Fruit fly (Drosophila melanogaster) S2 (cell line): ENCODE measurements around the gene tub.

Experiments
- CG8478 ChIP-seq: fragments of >200 bp; optimal IDR thresholded peaks from 2 replicates; lab custom pipeline; 2018
- CTCF ChIP-seq, 2 experiments: fragments of >200 bp; optimal IDR thresholded peaks; 2 replicates each; lab custom pipeline; 2018

Gene tub

dm6 chr3R:4428585-4429464 is 41.3 kb downstream of the tub start, which contains the start of gene srl:
srl (minus strand) TSS chr3R:4429335.
- TF ChIP-seq CG8478 (lab: Kevin White, UChicago): no peak
- TF ChIP-seq CTCF (optimal IDR thresholded peaks at IDR 0.05; lab: Kevin White, UChicago): peak in 1 of 2 experiments; percentile 17

dm6 chr3R:4433441-4434077 is 46.0 kb downstream of the tub start, which contains the start of the genes eIF3a and CG1074:
eIF3a (minus strand) TSS chr3R:4433895.
CG1074 (plus strand) TSS chr3R:4433965.
- no peak for TF ChIP-seq CG8478 (lab: Kevin White, UChicago)
- TF ChIP-seq CTCF (optimal IDR thresholded peaks at IDR 0.05; lab: Kevin White, UChicago): peak in 1 of 2 experiments; percentile 45

dm6 chr3R:4437113-4437512 is 49.6 kb downstream of the tub start, which contains the start of the genes Lipt2 and CG14650:
Lipt2 (minus strand) TSS chr3R:4437329.
CG14650 (plus strand) TSS chr3R:4437387.
- TF ChIP-seq CTCF (optimal IDR thresholded peaks at IDR 0.05; lab: Kevin White, UChicago) (peak; percentile 8 to 9), CG8478 (lab: Kevin White, UChicago) (no peak)

- TF ChIP-seq CTCF (optimal IDR thresholded peaks at IDR 0.05; lab: Kevin White, UChicago): no peak
- TF ChIP-seq CG8478 (lab: Kevin White, UChicago): no peak
Observed at dm6 chr3R:4437817-4438216, 50.3 kb downstream of the tub start.
